Fruit fly (Drosophila melanogaster) whole organism, prepupa: ENCODE data around the gene CG15465.

ENCODE experiments used
- Blimp-1 ChIP-seq: fragments of 200-800 bp; sonication (Bioruptor generic); optimal IDR thresholded peaks from 3 replicates; lab custom pipeline; 2017; ENCODE audit warnings: missing biosample characterization, missing genetic modification characterization, mild to moderate bottlenecking, moderate library complexity, missing genetic modification reagents
- CG10631 ChIP-seq: fragments of 200-800 bp; sonication (Bioruptor generic); optimal IDR thresholded peaks from 2 replicates; lab custom pipeline; 2016; ENCODE audit warnings: missing biosample characterization, missing genetic modification characterization
- CG10669 ChIP-seq: fragments of 200-800 bp; sonication (Bioruptor generic); optimal IDR thresholded peaks from 3 replicates; lab custom pipeline; 2018; ENCODE audit warnings: missing biosample characterization, mild to moderate bottlenecking, missing genetic modification characterization, moderate library complexity
- CG11294 ChIP-seq: fragments of 200-800 bp; sonication (Bioruptor generic); IDR thresholded peaks from 2 replicates; pipeline ENCODE4 v1.3.6; 2022; ENCODE audit warnings: missing biosample characterization, missing genetic modification characterization
- CG11762 ChIP-seq: fragments of 200-800 bp; sonication (Bioruptor generic); optimal IDR thresholded peaks from 3 replicates; lab custom pipeline; 2016; ENCODE audit warnings: missing biosample characterization, missing genetic modification characterization; ENCODE audit not compliant: insufficient read depth
- CG11902 ChIP-seq: fragments of 200-800 bp; sonication (Bioruptor generic); optimal IDR thresholded peaks from 3 replicates; lab custom pipeline; 2016; ENCODE audit warnings: missing biosample characterization, missing genetic modification characterization
- CG3032 ChIP-seq: fragments of 200-800 bp; optimal IDR thresholded peaks from 2 replicates; lab custom pipeline; 2019; ENCODE audit warnings: missing biosample characterization, mild to moderate bottlenecking, missing genetic modification characterization, moderate library complexity
- CG31627 ChIP-seq: fragments of 200-800 bp; sonication (Bioruptor generic); optimal IDR thresholded peaks from 3 replicates; lab custom pipeline; 2016; ENCODE audit warnings: missing biosample characterization, missing genetic modification characterization
- CG32006 ChIP-seq: fragments of 200-800 bp; sonication (Bioruptor generic); optimal IDR thresholded peaks from 3 replicates; lab custom pipeline; 2017; ENCODE audit warnings: missing biosample characterization, mild to moderate bottlenecking, missing genetic modification characterization
- CG34406 ChIP-seq: fragments of 200-800 bp; sonication (Bioruptor generic); optimal IDR thresholded peaks from 3 replicates; lab custom pipeline; 2016; ENCODE audit warnings: missing biosample characterization, missing genetic modification characterization
- CG3919 ChIP-seq: fragments of 200-800 bp; sonication (Bioruptor generic); optimal IDR thresholded peaks from 3 replicates; lab custom pipeline; 2016; ENCODE audit warnings: missing biosample characterization, missing genetic modification characterization
- CG4318 ChIP-seq: fragments of 200-800 bp; sonication (Bioruptor generic); optimal IDR thresholded peaks from 3 replicates; lab custom pipeline; 2017; ENCODE audit warnings: missing biosample characterization, mild to moderate bottlenecking, missing genetic modification characterization
- CG6163 ChIP-seq: fragments of 200-800 bp; sonication (Bioruptor generic); IDR thresholded peaks from 3 replicates; pipeline ENCODE4 v1.3.6; 2022; ENCODE audit warnings: missing biosample characterization, missing genetic modification characterization
- CG6276 ChIP-seq: fragments of 200-800 bp; sonication (Bioruptor generic); optimal IDR thresholded peaks from 2 replicates; lab custom pipeline; 2017; ENCODE audit warnings: missing biosample characterization, mild to moderate bottlenecking, missing genetic modification characterization
- CG6854 ChIP-seq: fragments of 200-800 bp; sonication (Bioruptor generic); optimal IDR thresholded peaks from 2 replicates; lab custom pipeline; 2017; ENCODE audit warnings: missing biosample characterization, mild to moderate bottlenecking, missing genetic modification characterization
- CG7368 ChIP-seq: fragments of 200-800 bp; sonication (Bioruptor generic); optimal IDR thresholded peaks from 3 replicates; lab custom pipeline; 2016; ENCODE audit warnings: missing biosample characterization, missing genetic modification characterization
- CG8119 ChIP-seq: fragments of 200-800 bp; sonication (Bioruptor generic); IDR thresholded peaks from 3 replicates; pipeline ENCODE4 v1.3.6; 2022; ENCODE audit warnings: missing biosample characterization, missing genetic modification characterization
- CG8319 ChIP-seq: fragments of 200-800 bp; sonication (Bioruptor generic); optimal IDR thresholded peaks from 3 replicates; lab custom pipeline; 2016; ENCODE audit warnings: missing biosample characterization, missing genetic modification characterization
- CG8632 ChIP-seq: fragments of 200-800 bp; sonication (Bioruptor generic); optimal IDR thresholded peaks from 3 replicates; lab custom pipeline; 2016; ENCODE audit warnings: missing biosample characterization, missing genetic modification characterization
- CG9139 ChIP-seq: fragments of 200-800 bp; sonication (Bioruptor generic); optimal IDR thresholded peaks from 3 replicates; lab custom pipeline; 2017; ENCODE audit warnings: missing biosample characterization, mild to moderate bottlenecking, missing genetic modification characterization
- Eip75B ChIP-seq: fragments of 200-800 bp; sonication (Bioruptor generic); optimal IDR thresholded peaks from 3 replicates; lab custom pipeline; 2016; ENCODE audit warnings: missing biosample characterization, missing genetic modification characterization
- Eip78C ChIP-seq: fragments of 200-800 bp; sonication (Bioruptor generic); peaks from one replicate; lab custom pipeline; 2016; ENCODE audit warnings: missing biosample characterization, missing genetic modification characterization
- Eip93F ChIP-seq: fragments of 200-800 bp; sonication (Bioruptor generic); optimal IDR thresholded peaks from 2 replicates; lab custom pipeline; 2016; ENCODE audit warnings: missing biosample characterization, mild to moderate bottlenecking, missing genetic modification characterization
- Ets21C ChIP-seq: fragments of 200-800 bp; sonication (Bioruptor generic); optimal IDR thresholded peaks from 3 replicates; lab custom pipeline; 2016; ENCODE audit warnings: missing biosample characterization, missing genetic modification characterization
- Gug ChIP-seq: fragments of 200-800 bp; sonication (Bioruptor generic); IDR thresholded peaks from 2 replicates; pipeline ENCODE4 v1.3.6; 2022; ENCODE audit warnings: missing biosample characterization, missing genetic modification characterization
- Hr38 ChIP-seq: sonication (Bioruptor generic); optimal IDR thresholded peaks from 2 replicates; lab custom pipeline; 2016; ENCODE audit warnings: missing biosample characterization, missing genetic modification characterization
- Hr39 ChIP-seq: fragments of 200-800 bp; sonication (Bioruptor generic); optimal IDR thresholded peaks from 2 replicates; lab custom pipeline; 2016; ENCODE audit warnings: missing biosample characterization, missing genetic modification characterization
- Hr4 ChIP-seq: fragments of 200-800 bp; sonication (Bioruptor generic); optimal IDR thresholded peaks from 3 replicates; lab custom pipeline; 2016; ENCODE audit warnings: missing biosample characterization, missing genetic modification characterization
- Lpt ChIP-seq: fragments of 200-800 bp; sonication (Bioruptor generic); optimal IDR thresholded peaks from 3 replicates; lab custom pipeline; 2016; ENCODE audit warnings: missing biosample characterization, missing genetic modification characterization
- Met ChIP-seq: fragments of 200-800 bp; sonication (Bioruptor generic); optimal IDR thresholded peaks from 3 replicates; lab custom pipeline; 2016; ENCODE audit warnings: missing biosample characterization, missing genetic modification characterization
- OdsH ChIP-seq: fragments of 200-800 bp; sonication (Bioruptor generic); optimal IDR thresholded peaks from 3 replicates; lab custom pipeline; 2016; ENCODE audit warnings: missing biosample characterization, missing genetic modification characterization
- Smox ChIP-seq: fragments of 200-800 bp; sonication (Bioruptor generic); optimal IDR thresholded peaks from 3 replicates; lab custom pipeline; 2016; ENCODE audit warnings: missing biosample characterization, missing genetic modification characterization
- Sox102F ChIP-seq: fragments of 200-800 bp; sonication (Bioruptor generic); optimal IDR thresholded peaks from 2 replicates; lab custom pipeline; 2016; ENCODE audit warnings: missing biosample characterization, mild to moderate bottlenecking, missing genetic modification characterization
- Sox14 ChIP-seq: fragments of 200-800 bp; sonication (Bioruptor generic); optimal IDR thresholded peaks from 3 replicates; lab custom pipeline; 2016; ENCODE audit warnings: missing biosample characterization, missing genetic modification characterization
- Sox15 ChIP-seq: fragments of 200-800 bp; sonication (Bioruptor generic); optimal IDR thresholded peaks from 3 replicates; lab custom pipeline; 2016; ENCODE audit warnings: missing biosample characterization, missing genetic modification characterization
- achi ChIP-seq: fragments of 200-800 bp; sonication (Bioruptor generic); optimal IDR thresholded peaks from 3 replicates; lab custom pipeline; 2016; ENCODE audit warnings: missing biosample characterization, missing genetic modification characterization
- acj6 ChIP-seq: fragments of 200-800 bp; sonication (Bioruptor generic); optimal IDR thresholded peaks from 3 replicates; lab custom pipeline; 2016; ENCODE audit warnings: missing biosample characterization, missing genetic modification characterization
- cyc ChIP-seq: fragments of 200-800 bp; sonication (Bioruptor generic); optimal IDR thresholded peaks from 3 replicates; lab custom pipeline; 2016; ENCODE audit warnings: missing biosample characterization, missing genetic modification characterization
- dac ChIP-seq: fragments of 200-800 bp; sonication (Bioruptor generic); optimal IDR thresholded peaks from 2 replicates; lab custom pipeline; 2017; ENCODE audit warnings: missing biosample characterization, mild to moderate bottlenecking, missing genetic modification characterization
- dsx ChIP-seq: fragments of 200-800 bp; optimal IDR thresholded peaks from 3 replicates; lab custom pipeline; 2019; ENCODE audit warnings: missing biosample characterization, mild to moderate bottlenecking, missing genetic modification characterization, moderate library complexity; ENCODE audit not compliant: poor library complexity, severe bottlenecking
- eg ChIP-seq: fragments of 200-800 bp; sonication (Bioruptor generic); IDR thresholded peaks from 3 replicates; pipeline ENCODE4 v1.3.6; 2022; ENCODE audit warnings: missing biosample characterization, missing genetic modification characterization
- esn ChIP-seq: fragments of 200-800 bp; sonication (Bioruptor generic); optimal IDR thresholded peaks from 2 replicates; lab custom pipeline; 2016; ENCODE audit warnings: missing biosample characterization, mild to moderate bottlenecking, missing genetic modification characterization, moderate library complexity
- fd59A ChIP-seq: fragments of 200-800 bp; sonication (Bioruptor generic); optimal IDR thresholded peaks from 2 replicates; lab custom pipeline; 2017; ENCODE audit warnings: missing biosample characterization, mild to moderate bottlenecking, missing genetic modification characterization, missing genetic modification reagents
- fd85E ChIP-seq: fragments of 200-800 bp; sonication (Bioruptor generic); optimal IDR thresholded peaks from 3 replicates; lab custom pipeline; 2016; ENCODE audit warnings: missing biosample characterization, missing genetic modification characterization
- fkh ChIP-seq: fragments of 200-800 bp; sonication (Bioruptor generic); optimal IDR thresholded peaks from 3 replicates; lab custom pipeline; 2017; ENCODE audit warnings: missing biosample characterization, mild to moderate bottlenecking, missing genetic modification characterization, moderate library complexity
- lz ChIP-seq: fragments of 200-800 bp; sonication (Bioruptor generic); optimal IDR thresholded peaks from 3 replicates; lab custom pipeline; 2016; ENCODE audit warnings: missing biosample characterization, missing genetic modification characterization
- net ChIP-seq: fragments of 200-800 bp; sonication (Bioruptor generic); optimal IDR thresholded peaks from 3 replicates; lab custom pipeline; 2016; ENCODE audit warnings: missing biosample characterization, missing genetic modification characterization
- pdm3 ChIP-seq: fragments of 200-800 bp; sonication (Bioruptor generic); optimal IDR thresholded peaks from 3 replicates; lab custom pipeline; 2016; ENCODE audit warnings: missing biosample characterization, missing genetic modification characterization
- salr ChIP-seq, 2 experiments: fragments of 200-800 bp; sonication (Bioruptor generic); optimal IDR thresholded peaks; 3 replicates each; lab custom pipeline; 2016 to 2018; ENCODE audit warnings: missing biosample characterization in 2 of 2, missing genetic modification characterization in 2 of 2, mild to moderate bottlenecking in 1 of 2
- spab ChIP-seq: fragments of 200-800 bp; sonication (Bioruptor generic); optimal IDR thresholded peaks from 2 replicates; lab custom pipeline; 2017; ENCODE audit warnings: missing biosample characterization, mild to moderate bottlenecking, missing genetic modification characterization, missing genetic modification reagents
- ss ChIP-seq, 2 experiments: fragments of 200-800 bp; sonication (Bioruptor generic); optimal IDR thresholded peaks; 2 replicates in 1 of 2; 3 replicates in 1 of 2; lab custom pipeline; 2017 to 2018; ENCODE audit warnings: mild to moderate bottlenecking in 2 of 2, missing biosample characterization in 2 of 2, missing genetic modification characterization in 2 of 2, moderate library complexity in 1 of 2
- svp ChIP-seq: fragments of 200-800 bp; sonication (Bioruptor generic); peaks from one replicate; lab custom pipeline; 2016; ENCODE audit warnings: missing biosample characterization, missing genetic modification characterization
- vri ChIP-seq: fragments of 200-800 bp; sonication (Bioruptor generic); optimal IDR thresholded peaks from 3 replicates; lab custom pipeline; 2016; ENCODE audit warnings: missing biosample characterization, mild to moderate bottlenecking, missing genetic modification characterization

The CG15465 gene

dm6 chrX:5052994-5053393 is 32.6 kb upstream of the CG15465 start:
- TF ChIP-seq CG34406 (peak; percentile 34), CG6163 (GFP tag; lab: Robert Waterston, UW) (peak; percentile 89; the same call in 2 of the 3 replicates), CG11902 (GFP tag; lab: Kevin White, UChicago) (no peak), net (GFP tag; lab: Kevin White, UChicago) (peak; percentile 44), CG8319 (GFP tag; lab: Kevin White, UChicago) (no peak), CG10669 (GFP tag; lab: Kevin White, UChicago) (peak; percentile 68), Hr4 (GFP tag; lab: Kevin White, UChicago) (no peak), CG10631 (GFP tag; lab: Kevin White, UChicago) (no peak), CG9139 (GFP tag; lab: Kevin White, UChicago) (peak; percentile 92), Blimp-1 (GFP tag; lab: Kevin White, UChicago) (peak; percentile 18), CG4318 (no peak), achi (GFP tag; lab: Kevin White, UChicago) (peak; percentile 44), Smox (GFP tag; lab: Kevin White, UChicago) (peak; percentile 36), cyc (GFP tag; lab: Kevin White, UChicago) (no peak), fkh (GFP tag; lab: Kevin White, UChicago) (no peak), Ets21C (no peak), Hr39 (GFP tag; lab: Kevin White, UChicago) (no peak), CG8632 (GFP tag; lab: Kevin White, UChicago) (peak; percentile 34), ss (GFP tag; optimal IDR thresholded peaks at IDR 0.05; lab: Kevin White, UChicago) (peak; percentile 78 to 90), CG31627 (GFP tag; lab: Kevin White, UChicago) (no peak), fd85E (GFP tag; lab: Kevin White, UChicago) (no peak), svp (GFP tag; lab: Kevin White, UChicago) (no peak), eg (GFP tag; lab: Robert Waterston, UW) (peak; percentile 60; the same call in 2 of the 3 replicates), CG3919 (GFP tag; lab: Kevin White, UChicago) (peak; percentile 56), CG6854 (GFP tag; lab: Kevin White, UChicago) (peak; percentile 78), CG32006 (GFP tag; lab: Kevin White, UChicago) (peak; percentile 3), CG11294 (GFP tag; lab: Robert Waterston, UW) (no peak), acj6 (peak; percentile 6), pdm3 (GFP tag; lab: Kevin White, UChicago) (no peak), Lpt (GFP tag; lab: Kevin White, UChicago) (peak; percentile 70), Sox102F (peak; percentile 29), dac (GFP tag; lab: Kevin White, UChicago) (no peak), lz (no peak), Hr38 (GFP tag; lab: Kevin White, UChicago) (no peak), Eip78C (GFP tag; lab: Kevin White, UChicago) (peak; percentile 35), CG8119 (GFP tag; lab: Robert Waterston, UW) (peak; percentile 50; the same call in 2 of the 3 replicates), CG7368 (peak; percentile 9), Gug (GFP tag; lab: Robert Waterston, UW) (no peak), esn (GFP tag; lab: Kevin White, UChicago) (peak; percentile 18), dsx (GFP tag; lab: Kevin White, UChicago) (peak; percentile 20), Met (GFP tag; lab: Kevin White, UChicago) (peak; percentile 17), CG3032 (peak; percentile 54), spab (GFP tag; lab: Kevin White, UChicago) (peak; percentile 78), salr (GFP tag; optimal IDR thresholded peaks at IDR 0.05; lab: Kevin White, UChicago) (peak; percentile 24 to 40), Eip93F (GFP tag; lab: Kevin White, UChicago) (peak; percentile 55), vri (peak; percentile 65), Sox15 (GFP tag; lab: Kevin White, UChicago) (no peak), OdsH (GFP tag; lab: Kevin White, UChicago) (peak; percentile 12), fd59A (GFP tag; lab: Kevin White, UChicago) (peak; percentile 28), CG6276 (peak; percentile 28), Eip75B (peak; percentile 59), CG11762 (no peak), Sox14 (GFP tag; lab: Kevin White, UChicago) (no peak)
